Worm (Caenorhabditis elegans): ENCODE results near the gene K12H4.3.
A peak's percentile ranks its signal among the peaks of the same experiment; 100 is the strongest.

Gene K12H4.3

DNA sequence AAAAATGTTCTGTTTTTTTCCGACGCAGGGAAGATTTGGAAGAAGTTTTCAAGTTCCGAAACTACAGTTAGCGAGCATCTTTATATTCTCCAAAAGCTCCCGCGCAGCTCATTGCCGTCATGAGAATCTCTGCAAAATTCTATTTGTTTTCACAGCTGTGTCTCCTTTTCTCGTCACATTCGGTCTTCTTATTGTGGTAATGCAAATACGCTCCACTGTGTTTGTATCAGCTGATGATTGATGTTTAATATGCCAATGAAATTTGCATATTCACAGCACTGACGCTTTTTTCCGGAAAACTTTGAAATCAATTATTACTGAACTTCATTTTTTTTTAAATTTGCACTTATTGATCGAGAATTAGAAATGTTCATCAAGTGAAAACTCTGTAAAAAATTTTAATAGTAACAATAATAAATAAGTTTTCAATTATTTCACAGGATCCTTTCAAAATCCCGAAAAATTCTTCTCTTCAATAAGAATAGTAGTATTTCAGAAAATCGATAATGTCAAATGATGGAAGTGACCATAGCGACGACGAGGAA is 47.3 kb downstream of the K12H4.3 start, which contains the start of gene K06H7.2:
K06H7.2 (plus strand) TSS at position 495 of the 545 bp plus-strand sequence.
- TF ChIP-seq nhr-90 (tag; optimal IDR thresholded peaks at IDR 0.05; ENCODE audit: poor library complexity) (no peak), lin-15B (tag; optimal IDR thresholded peaks at IDR 0.05) (peak; percentile 78), isw-1 (GFP tag; IDR thresholded peaks at IDR 0.05) (no peak; the same call in 1 of the 2 replicates), tbx-2 (tag; optimal IDR thresholded peaks at IDR 0.05) (peak; percentile 35), vab-15 (tag; optimal IDR thresholded peaks at IDR 0.05) (peak; percentile 22), ceh-88 (GFP tag; IDR thresholded peaks at IDR 0.05) (no peak), F16B12.6 (tag; optimal IDR thresholded peaks at IDR 0.05) (peak; percentile 43), lin-14 (GFP tag; optimal IDR thresholded peaks at IDR 0.05) (peak; percentile 76), blmp-1 (tag; optimal IDR thresholded peaks at IDR 0.05) (peak; percentile 38), efl-1 (optimal IDR thresholded peaks at IDR 0.05) (peak; percentile 69 to 73), efl-1 (GFP tag; optimal IDR thresholded peaks at IDR 0.05 in 1 of 2) (peak; percentile 66 to 92), nhr-20 (tag; optimal IDR thresholded peaks at IDR 0.05) (peak; percentile 50), ztf-11 (tag; optimal IDR thresholded peaks at IDR 0.05) (no peak), dsc-1 (tag; optimal IDR thresholded peaks at IDR 0.05) (peak; percentile 19), nhr-11 (tag; optimal IDR thresholded peaks at IDR 0.05) (no peak), swsn-7 (tag; optimal IDR thresholded peaks at IDR 0.05) (peak; percentile 35), dpl-1 (GFP tag; optimal IDR thresholded peaks at IDR 0.05) (peak; percentile 49 to 79 (median 52)), mdl-1 (tag; optimal IDR thresholded peaks at IDR 0.05) (no peak), nhr-47 (tag; optimal IDR thresholded peaks at IDR 0.05) (peak; percentile 55), rnt-1 (tag; optimal IDR thresholded peaks at IDR 0.05) (peak; percentile 13), snu-23 (GFP tag; optimal IDR thresholded peaks at IDR 0.05) (peak; percentile 53), mep-1 (tag; optimal IDR thresholded peaks at IDR 0.05) (peak; percentile 77), lin-35 (GFP tag; optimal IDR thresholded peaks at IDR 0.05) (peak; percentile 53 to 78), nhr-84 (tag; optimal IDR thresholded peaks at IDR 0.05) (no peak), lsy-2 (tag; optimal IDR thresholded peaks at IDR 0.05) (peak; percentile 67 to 90), Y116A8C.19 (tag; optimal IDR thresholded peaks at IDR 0.05; ENCODE audit: borderline replicate concordance) (no peak), ceh-82 (tag; optimal IDR thresholded peaks at IDR 0.05) (peak in 1 of 3 experiments; percentile 39), ets-5 (GFP tag; IDR thresholded peaks at IDR 0.05) (no peak), nhr-237 (tag; optimal IDR thresholded peaks at IDR 0.05) (peak; percentile 57), C16A3.4 (tag; optimal IDR thresholded peaks at IDR 0.05) (peak; percentile 63), jun-1 (tag; optimal IDR thresholded peaks at IDR 0.05) (no peak), ceh-63 (GFP tag; optimal IDR thresholded peaks at IDR 0.05) (no peak), nhr-71 (tag; optimal IDR thresholded peaks at IDR 0.05) (peak; percentile 66), fkh-8 (tag; optimal IDR thresholded peaks at IDR 0.05) (peak; percentile 44), nhr-85 (tag) (peak; percentile 26), grh-1 (GFP tag; IDR thresholded peaks at IDR 0.05) (no peak), nhr-77 (tag; optimal IDR thresholded peaks at IDR 0.05) (peak; percentile 63), lin-39 (tag; optimal IDR thresholded peaks at IDR 0.05) (no peak), aly-2 (tag; optimal IDR thresholded peaks at IDR 0.05) (no peak), fkh-10 (GFP tag; optimal IDR thresholded peaks at IDR 0.05) (peak; percentile 30)

Data from whole organism, L1 larva.